Fruit fly (Drosophila melanogaster) whole organism, wandering third instar larva: ENCODE results near the gene CG12106.
A peak's percentile ranks its signal among the peaks of the same experiment; 100 is the strongest.

Source experiments
- CG9705 ChIP-seq: fragments of 200-800 bp; sonication (Bioruptor generic); optimal IDR thresholded peaks from 2 replicates; lab custom pipeline; 2018; ENCODE audit warnings: missing biosample characterization, mild to moderate bottlenecking, missing genetic modification characterization
- Dfd ChIP-seq: fragments of >200 bp; optimal IDR thresholded peaks from 2 replicates; lab custom pipeline; 2017; ENCODE audit warnings: missing biosample characterization, missing genetic modification characterization
- Dif ChIP-seq: fragments of 200-275, 200-300 bp; sonication (Bioruptor generic); optimal IDR thresholded peaks from 2 replicates; lab custom pipeline; 2018; ENCODE audit warnings: missing biosample characterization, missing genetic modification characterization; ENCODE audit not compliant: partially characterized antibody
- GATAd ChIP-seq: sonication (Bioruptor generic); optimal IDR thresholded peaks from 2 replicates; lab custom pipeline; 2016; ENCODE audit warnings: missing biosample characterization, missing genetic modification characterization
- HLH106 ChIP-seq: fragments of 200-800 bp; optimal IDR thresholded peaks from 3 replicates; lab custom pipeline; 2019; ENCODE audit warnings: missing biosample characterization, mild to moderate bottlenecking, missing genetic modification characterization, moderate library complexity
- Hr78 ChIP-seq: fragments of >200 bp; optimal IDR thresholded peaks from 2 replicates; lab custom pipeline; 2017; ENCODE audit warnings: missing biosample characterization, missing genetic modification characterization
- Hr83 ChIP-seq: fragments of 200-300 bp; sonication (Bioruptor generic); optimal IDR thresholded peaks from 2 replicates; lab custom pipeline; 2016; ENCODE audit warnings: missing biosample characterization, mild to moderate bottlenecking, missing genetic modification characterization, moderate library complexity; ENCODE audit not compliant: poor library complexity, severe bottlenecking
- Jra ChIP-seq: sonication (Bioruptor generic); optimal IDR thresholded peaks from 2 replicates; lab custom pipeline; 2016; ENCODE audit warnings: missing biosample characterization, missing genetic modification characterization
- Myc ChIP-seq: fragments of >200 bp; optimal IDR thresholded peaks from 2 replicates; lab custom pipeline; 2017
- N ChIP-seq: fragments of >200 bp; optimal IDR thresholded peaks from 2 replicates; lab custom pipeline; 2018; ENCODE audit warnings: missing biosample characterization, missing external identifiers, missing genetic modification characterization
- OdsH ChIP-seq: fragments of 200-800 bp; sonication (Bioruptor generic); optimal IDR thresholded peaks from 2 replicates; lab custom pipeline; 2016; ENCODE audit warnings: missing biosample characterization, mild to moderate bottlenecking, missing genetic modification characterization
- Rel ChIP-seq, 2 experiments: fragments of 200-800 bp; sonication (Bioruptor generic) in 1 of 2; optimal IDR thresholded peaks; 2 replicates in 1 of 2; 3 replicates in 1 of 2; lab custom pipeline; 2016 to 2019; ENCODE audit warnings: mild to moderate bottlenecking in 2 of 2, missing biosample characterization in 2 of 2, missing genetic modification characterization in 2 of 2, moderate library complexity in 1 of 2
- Sp1 ChIP-seq: fragments of 200-800 bp; sonication (Bioruptor generic); optimal IDR thresholded peaks from 3 replicates; lab custom pipeline; 2019; ENCODE audit warnings: missing biosample characterization, mild to moderate bottlenecking, missing genetic modification characterization, moderate library complexity
- Vsx2 ChIP-seq: fragments of 200-300, 225-300 bp; sonication (Bioruptor generic); optimal IDR thresholded peaks from 2 replicates; lab custom pipeline; 2018; ENCODE audit warnings: missing biosample characterization, missing genetic modification characterization; ENCODE audit not compliant: partially characterized antibody
- br ChIP-seq: fragments of 200-800 bp; sonication (Bioruptor generic); optimal IDR thresholded peaks from 2 replicates; lab custom pipeline; 2016; ENCODE audit warnings: missing biosample characterization, missing genetic modification characterization
- brk ChIP-seq: fragments of 200-800 bp; sonication (Bioruptor generic); optimal IDR thresholded peaks from 2 replicates; lab custom pipeline; 2016; ENCODE audit warnings: missing biosample characterization, mild to moderate bottlenecking, missing genetic modification characterization
- dl ChIP-seq, 2 experiments: fragments of 175-275, 200-275 bp in 1 of 2; fragments of 200-275 bp in 1 of 2; sonication (Bioruptor generic); optimal IDR thresholded peaks; lab custom pipeline; 2018; ENCODE audit warnings: mild to moderate bottlenecking in 2 of 2, missing biosample characterization in 2 of 2, missing genetic modification characterization in 2 of 2, moderate library complexity in 2 of 2; ENCODE audit not compliant: partially characterized antibody in 2 of 2, insufficient read depth in 1 of 2
- fru ChIP-seq: fragments of 200-800 bp; sonication (Bioruptor generic); optimal IDR thresholded peaks from 3 replicates; lab custom pipeline; 2016; ENCODE audit warnings: missing biosample characterization, mild to moderate bottlenecking, missing genetic modification characterization
- h ChIP-seq: fragments of 200-800 bp; sonication (Bioruptor generic); optimal IDR thresholded peaks from 3 replicates; lab custom pipeline; 2016; ENCODE audit warnings: missing biosample characterization, mild to moderate bottlenecking, missing genetic modification characterization
- jim ChIP-seq: fragments of 175-275, 200-325 bp; sonication (Bioruptor generic); optimal IDR thresholded peaks from 2 replicates; lab custom pipeline; 2016; ENCODE audit warnings: missing biosample characterization, mild to moderate bottlenecking, missing genetic modification characterization
- pan ChIP-seq: fragments of >200 bp; optimal IDR thresholded peaks from 2 replicates; lab custom pipeline; 2017
- psq ChIP-seq: fragments of 200-800 bp; sonication (Bioruptor generic); optimal IDR thresholded peaks from 3 replicates; lab custom pipeline; 2017; ENCODE audit warnings: missing biosample characterization, mild to moderate bottlenecking, missing genetic modification characterization, moderate library complexity
- rgr ChIP-seq: fragments of 200-800 bp; sonication (Bioruptor generic); optimal IDR thresholded peaks from 3 replicates; lab custom pipeline; 2016; ENCODE audit warnings: missing biosample characterization, mild to moderate bottlenecking, missing genetic modification characterization
- sage ChIP-seq: fragments of 200-800 bp; sonication (Bioruptor generic); optimal IDR thresholded peaks from 2 replicates; lab custom pipeline; 2016; ENCODE audit warnings: missing biosample characterization, mild to moderate bottlenecking, missing genetic modification characterization
- tai ChIP-seq: sonication (Bioruptor generic); optimal IDR thresholded peaks from 2 replicates; lab custom pipeline; 2016; ENCODE audit warnings: missing biosample characterization, missing genetic modification characterization
- usp ChIP-seq: fragments of >200 bp; optimal IDR thresholded peaks from 2 replicates; lab custom pipeline; 2017; ENCODE audit warnings: missing biosample characterization, missing genetic modification characterization
- woc ChIP-seq: sonication (Bioruptor generic); optimal IDR thresholded peaks from 2 replicates; lab custom pipeline; 2016; ENCODE audit warnings: missing biosample characterization, mild to moderate bottlenecking, missing genetic modification characterization

CG12106 gene

DNA sequence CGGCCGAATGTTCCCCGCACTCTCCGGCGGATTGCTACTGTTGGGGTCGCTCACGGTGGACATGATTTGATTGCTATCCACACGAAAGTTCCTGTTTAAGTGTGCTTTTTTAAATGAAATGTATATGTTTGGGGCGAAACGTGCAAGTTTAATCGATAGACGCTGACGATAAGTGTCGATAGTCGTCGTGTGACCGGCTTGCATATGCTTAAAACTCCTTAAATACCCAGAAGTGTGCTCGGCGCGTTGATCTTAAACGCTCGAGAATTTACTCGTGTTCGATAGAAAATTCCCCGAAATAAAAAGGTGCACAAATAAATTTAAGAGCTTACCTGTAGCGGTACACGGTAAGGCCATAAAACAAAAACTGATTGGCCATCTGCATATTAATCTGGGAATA lies 31.8 kb upstream of the CG12106 start, which contains the start of the genes Zpr1 and CG44532:
Gene Zpr1, minus strand, starts transcription at position 179 of the 400 bp plus-strand sequence.
Gene CG44532, plus strand, starts transcription at position 181 of the 400 bp plus-strand sequence.
- TF ChIP-seq Myc (lab: Kevin White, UChicago) = peak; percentile 13
- no peak for TF ChIP-seq woc (GFP tag; lab: Kevin White, UChicago)
- no peak for TF ChIP-seq br
- no peak for TF ChIP-seq jim (GFP tag; lab: Kevin White, UChicago)
- no peak for TF ChIP-seq Dif (GFP tag; lab: Kevin White, UChicago)
- no peak for TF ChIP-seq Rel (GFP tag; optimal IDR thresholded peaks at IDR 0.05; lab: Kevin White, UChicago)
- peak; percentile 97 for TF ChIP-seq Rel (tag; optimal IDR thresholded peaks at IDR 0.05; lab: Kevin White, UChicago)
- no peak for TF ChIP-seq Jra
- TF ChIP-seq h (GFP tag; lab: Kevin White, UChicago) = no peak

DNA sequence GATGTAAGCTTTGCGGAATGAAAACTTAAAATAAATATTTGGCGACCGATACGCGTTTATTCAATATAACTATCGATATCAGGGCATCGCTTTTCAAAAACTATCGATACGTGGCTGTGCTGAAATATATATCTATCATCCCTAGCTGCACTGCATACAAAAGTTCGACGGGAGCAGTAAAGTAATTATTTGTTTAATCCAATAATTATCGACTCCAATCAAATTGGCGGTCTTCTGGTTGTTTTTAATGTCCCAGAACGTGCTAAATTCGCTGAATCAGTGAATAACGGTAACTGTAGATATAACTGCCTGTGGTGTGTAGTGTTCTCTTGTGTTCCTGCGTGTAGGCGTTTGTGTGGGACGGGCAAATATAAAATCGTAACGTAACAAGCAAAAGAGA lies 30.6 kb upstream of the CG12106 start, which contains the start of gene mei-P26:
Gene mei-P26, plus strand, starts transcription at position 146 of the 400 bp plus-strand sequence.
- TF ChIP-seq Rel (GFP tag; optimal IDR thresholded peaks at IDR 0.05; lab: Kevin White, UChicago) (no peak), Rel (tag; optimal IDR thresholded peaks at IDR 0.05; lab: Kevin White, UChicago) (peak; percentile 64), Hr83 (GFP tag; lab: Kevin White, UChicago) (peak; percentile 3), rgr (GFP tag; lab: Kevin White, UChicago) (peak; percentile 22), fru (GFP tag; lab: Kevin White, UChicago) (peak; percentile 3), Jra (peak; percentile 18), sage (GFP tag; lab: Kevin White, UChicago) (no peak)

DNA sequence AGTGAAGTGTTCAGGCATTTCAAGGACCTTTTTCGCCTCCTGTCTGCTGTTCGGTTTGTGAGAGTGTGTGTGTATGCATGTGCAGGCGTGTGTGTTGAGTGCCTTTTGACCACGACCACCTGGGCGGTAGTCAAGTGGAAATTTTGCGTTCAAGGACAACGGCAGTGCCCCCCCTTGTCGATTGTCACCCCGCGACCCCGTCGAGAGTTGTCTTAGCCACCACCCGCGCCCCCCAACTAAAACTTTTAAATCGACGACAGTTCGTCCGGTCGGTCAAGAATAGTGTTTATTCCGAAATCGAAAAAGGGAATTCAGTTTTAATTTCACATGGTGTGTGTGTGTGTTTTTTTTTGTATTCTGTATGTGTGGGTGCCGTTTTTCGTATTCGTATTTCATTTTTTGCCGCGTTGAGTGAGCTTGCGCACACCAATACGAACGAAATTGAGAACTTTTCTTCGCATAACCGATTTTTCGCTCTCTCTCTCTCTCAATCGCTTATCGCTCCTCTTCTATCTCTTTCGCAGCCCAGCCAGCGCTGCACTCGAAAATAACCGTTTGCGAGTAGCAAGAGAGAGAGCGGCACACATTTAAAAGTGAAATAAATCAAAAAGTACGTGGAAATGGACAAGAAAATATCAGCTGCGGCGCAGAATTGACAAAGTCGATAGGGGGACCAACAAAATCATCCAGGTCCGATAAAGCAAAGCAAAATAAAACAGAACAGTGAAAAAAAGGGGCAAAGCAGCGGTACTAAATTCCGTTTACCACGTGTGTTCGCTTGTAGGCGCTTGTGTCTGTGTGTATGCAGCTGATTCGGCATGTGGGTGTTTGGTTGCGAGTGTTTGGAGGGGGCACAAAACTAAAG lies 29.8 kb upstream of the CG12106 start:
- TF ChIP-seq Rel (GFP tag; optimal IDR thresholded peaks at IDR 0.05; lab: Kevin White, UChicago) (peak; percentile 65), Rel (tag; optimal IDR thresholded peaks at IDR 0.05; lab: Kevin White, UChicago) (peak; percentile 32), OdsH (GFP tag; lab: Kevin White, UChicago) (no peak), dl (GFP tag; optimal IDR thresholded peaks at IDR 0.05; lab: Kevin White, UChicago; ENCODE audit: insufficient read depth in 1 of 2, partially characterized antibody in 2 of 2) (peak; percentile 49 to 56), N (GFP tag; lab: Kevin White, UChicago) (peak; percentile 44), Hr78 (no peak), fru (GFP tag; lab: Kevin White, UChicago) (no peak), Dif (GFP tag; lab: Kevin White, UChicago) (peak; percentile 85), GATAd (GFP tag; lab: Kevin White, UChicago) (no peak), Myc (lab: Kevin White, UChicago) (peak; percentile 64), Vsx2 (GFP tag; lab: Kevin White, UChicago) (no peak), woc (GFP tag; lab: Kevin White, UChicago) (no peak), brk (no peak), psq (GFP tag; lab: Kevin White, UChicago) (peak; percentile 50)
- TF ChIP-seq, all 38 proteins: peak for 6

DNA sequence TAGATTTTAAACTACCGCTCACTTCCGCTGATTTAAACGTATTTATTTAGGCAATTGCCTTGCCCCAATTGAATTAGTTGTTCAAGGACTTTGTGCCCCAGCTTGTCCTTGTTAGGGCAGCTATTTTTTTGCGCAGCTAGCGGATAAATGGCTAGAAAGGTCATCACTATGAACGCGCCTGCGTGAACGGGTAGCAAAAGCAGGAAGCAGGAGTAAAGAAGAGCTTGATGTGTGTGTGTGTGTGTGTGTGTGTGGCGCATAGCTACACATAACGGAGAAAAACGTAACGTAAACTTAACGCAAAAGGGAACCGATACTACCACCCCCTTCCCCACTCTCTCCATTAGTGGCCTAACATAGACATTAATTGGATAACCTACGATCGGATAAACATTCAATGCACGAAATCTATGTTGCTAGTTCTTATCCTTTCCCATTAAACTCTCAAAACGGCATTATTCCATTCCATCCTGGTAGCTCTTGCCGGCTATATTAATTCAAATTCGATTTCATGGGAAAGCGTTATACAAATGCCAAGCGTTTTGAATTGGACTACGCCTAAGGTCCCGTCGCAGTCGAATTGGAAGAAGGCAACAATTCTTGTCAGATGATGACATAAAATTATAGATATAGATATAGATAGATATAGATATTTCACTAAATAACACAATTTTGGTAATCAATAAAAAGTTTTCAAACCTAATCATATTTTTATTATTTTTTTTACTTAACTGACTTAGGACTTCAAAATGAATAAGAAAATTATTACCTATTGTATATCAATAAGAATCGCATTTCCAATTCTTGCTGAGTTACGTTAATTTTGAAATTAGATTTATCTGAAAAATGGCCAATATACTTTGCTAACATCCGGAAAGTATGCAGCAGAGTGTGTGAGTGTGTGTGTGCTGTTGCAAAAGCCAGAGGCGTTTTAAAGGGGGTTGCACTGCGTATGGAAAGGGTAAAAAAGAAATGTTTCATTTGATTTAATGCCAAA lies 28.9 kb upstream of the CG12106 start:
- TF ChIP-seq woc (GFP tag; lab: Kevin White, UChicago) (peak; percentile 37), h (GFP tag; lab: Kevin White, UChicago) (no peak)

DNA sequence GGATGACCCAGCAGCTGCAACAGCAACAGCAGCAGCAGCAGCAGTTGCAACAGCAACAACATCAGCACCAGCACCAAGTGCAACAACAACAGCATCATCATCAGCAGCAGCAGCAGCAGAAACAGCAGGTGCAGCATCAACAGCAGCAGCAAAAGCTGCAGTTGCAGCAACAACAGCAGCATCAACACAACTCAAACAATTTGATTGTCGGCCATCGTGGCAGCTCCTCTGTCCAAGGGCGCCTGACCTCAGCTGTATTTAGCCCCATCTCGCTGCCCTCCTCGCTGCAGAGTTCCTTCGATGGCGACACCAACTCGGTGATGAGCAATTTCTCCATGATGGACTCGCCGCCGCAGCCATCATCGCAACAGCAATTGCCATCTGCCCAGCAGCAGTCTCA lies 25.4 kb upstream of the CG12106 start:
- peak; percentile 93 for TF ChIP-seq Dfd (GFP tag; lab: Kevin White, UChicago)
- no peak for TF ChIP-seq pan (lab: Kevin White, UChicago)
- TF ChIP-seq, all 38 proteins: peak for 1

DNA sequence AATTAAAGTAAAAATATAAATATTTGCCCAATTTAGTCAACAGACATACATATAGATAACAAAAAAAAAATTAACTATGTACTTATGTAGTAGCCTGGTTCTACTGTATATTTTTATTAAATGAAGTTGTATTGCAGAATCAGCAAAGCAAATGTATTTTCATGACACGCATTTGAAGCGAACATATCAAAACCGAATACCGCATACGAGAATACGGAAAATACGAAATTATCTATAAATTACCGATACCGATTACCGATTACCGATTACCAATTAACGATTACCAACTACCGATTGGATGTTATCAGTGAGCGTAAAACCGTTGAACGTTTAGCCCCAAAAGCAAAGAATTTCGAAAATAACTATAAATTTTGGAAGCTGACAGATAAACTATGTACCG lies 6.3 kb upstream of the CG12106 start:
- TF ChIP-seq pan (lab: Kevin White, UChicago) (no peak), OdsH (GFP tag; lab: Kevin White, UChicago) (no peak), Myc (lab: Kevin White, UChicago) (no peak), HLH106 (no peak), GATAd (GFP tag; lab: Kevin White, UChicago) (no peak), usp (GFP tag; lab: Kevin White, UChicago) (no peak), Sp1 (GFP tag; lab: Kevin White, UChicago) (no peak), Hr78 (no peak), CG9705 (GFP tag; lab: Kevin White, UChicago) (no peak), tai (no peak)
- TF ChIP-seq, all 38 proteins: peak for 0
